Fruit fly (Drosophila melanogaster) whole organism, embryonic: ENCODE measurements around the gene CG14354.

Source experiments
- CG12942 ChIP-seq: fragments of 200-800 bp; sonication (Bioruptor generic); optimal IDR thresholded peaks from 3 replicates; lab custom pipeline; 2016; ENCODE audit warnings: missing biosample characterization, missing genetic modification characterization
- CG1602 ChIP-seq: fragments of 200-800 bp; sonication (Bioruptor generic); optimal IDR thresholded peaks from 3 replicates; lab custom pipeline; 2016; ENCODE audit warnings: missing biosample characterization, missing genetic modification characterization
- CG17802 ChIP-seq: fragments of 200-800 bp; sonication (Bioruptor generic); optimal IDR thresholded peaks from 2 replicates; lab custom pipeline; 2018; ENCODE audit warnings: missing biosample characterization, mild to moderate bottlenecking, missing genetic modification characterization, moderate library complexity
- CG3163 ChIP-seq: fragments of 200-800 bp; sonication (Bioruptor generic); optimal IDR thresholded peaks from 3 replicates; lab custom pipeline; 2016; ENCODE audit warnings: missing biosample characterization, missing genetic modification characterization
- CG5245 ChIP-seq: fragments of 200-800 bp; sonication (Bioruptor generic); optimal IDR thresholded peaks from 3 replicates; lab custom pipeline; 2016; ENCODE audit warnings: missing biosample characterization, missing genetic modification characterization
- CG7839 ChIP-seq: fragments of 200-800 bp; sonication (Bioruptor generic); optimal IDR thresholded peaks from 3 replicates; lab custom pipeline; 2018; ENCODE audit warnings: missing biosample characterization, mild to moderate bottlenecking, missing genetic modification characterization, moderate library complexity
- CG8290 ChIP-seq, 3 experiments: fragments of 200-800 bp; sonication (Bioruptor generic); optimal IDR thresholded peaks; 2 replicates each; lab custom pipeline; 2016 to 2019; ENCODE audit warnings: missing biosample characterization in 3 of 3, missing genetic modification characterization in 3 of 3, mild to moderate bottlenecking in 2 of 3, moderate library complexity in 1 of 3
- Dbx ChIP-seq: fragments of 200-800 bp; sonication (Bioruptor generic); IDR thresholded peaks from 3 replicates; pipeline ENCODE4 v1.3.6; 2022; ENCODE audit warnings: missing biosample characterization, missing genetic modification characterization
- Fer2 ChIP-seq: fragments of 200-800 bp; sonication (Bioruptor generic); optimal IDR thresholded peaks from 2 replicates; lab custom pipeline; 2018; ENCODE audit warnings: missing biosample characterization, mild to moderate bottlenecking, missing genetic modification characterization, moderate library complexity
- Oli ChIP-seq: fragments of 200-800 bp; sonication (Bioruptor generic); optimal IDR thresholded peaks from 2 replicates; lab custom pipeline; 2018; ENCODE audit warnings: missing biosample characterization, mild to moderate bottlenecking, missing genetic modification characterization, moderate library complexity
- crc ChIP-seq: fragments of 200-800 bp; sonication (Bioruptor generic); optimal IDR thresholded peaks from 2 replicates; lab custom pipeline; 2016; ENCODE audit warnings: missing biosample characterization, missing genetic modification characterization
- dysf ChIP-seq: fragments of 200-800 bp; sonication (Bioruptor generic); IDR thresholded peaks from 3 replicates; pipeline ENCODE4 v1.3.6; 2022; ENCODE audit warnings: missing biosample characterization, missing genetic modification characterization
- kay ChIP-seq: fragments of 200-800 bp; sonication (Bioruptor generic); optimal IDR thresholded peaks from 2 replicates; lab custom pipeline; 2016; ENCODE audit warnings: missing biosample characterization, missing genetic modification characterization
- tgo ChIP-seq: fragments of 200-800 bp; sonication (Bioruptor generic); IDR thresholded peaks from 3 replicates; pipeline ENCODE4 v1.3.6; 2022; ENCODE audit warnings: missing biosample characterization, missing genetic modification characterization

dm6 chr3R:25777098-25777497 lies 38.2 kb upstream of the CG14354 start, which contains the start of gene CG17195:
- TF ChIP-seq Fer2 (tag; lab: Kevin White, UChicago) (no peak), CG5245 (GFP tag; lab: Kevin White, UChicago) (no peak), kay (GFP tag; lab: Kevin White, UChicago) (no peak), CG3163 (no peak), CG7839 (tag; lab: Kevin White, UChicago) (no peak), dysf (GFP tag; lab: Robert Waterston, UW) (no peak), Dbx (GFP tag; lab: Robert Waterston, UW) (no peak), Oli (tag; lab: Kevin White, UChicago) (no peak), tgo (no peak), CG12942 (no peak), CG8290 (GFP tag; optimal IDR thresholded peaks at IDR 0.05; lab: Kevin White, UChicago) (no peak), CG8290 (tag; optimal IDR thresholded peaks at IDR 0.05; lab: Kevin White, UChicago) (no peak), CG1602 (GFP tag; lab: Kevin White, UChicago) (no peak), crc (GFP tag; lab: Kevin White, UChicago) (no peak), CG17802 (tag; lab: Kevin White, UChicago) (no peak)
